Worm (Caenorhabditis elegans): ENCODE measurements around the gene W02B3.3.

The W02B3.3 gene

ce11 chrIII:650539-650938 lies 17.7 kb downstream of the W02B3.3 start:
- TF ChIP-seq unc-42 (tag; optimal IDR thresholded peaks at IDR 0.05): no peak

- no peak for TF ChIP-seq fax-1 (tag; optimal IDR thresholded peaks at IDR 0.05)
- no peak for TF ChIP-seq ref-2 (tag; optimal IDR thresholded peaks at IDR 0.05)
- no peak for TF ChIP-seq T23F11.4 (GFP tag; optimal IDR thresholded peaks at IDR 0.05)
- no peak for TF ChIP-seq ceh-2 (tag; optimal IDR thresholded peaks at IDR 0.05)
- TF ChIP-seq sox-4 (tag; optimal IDR thresholded peaks at IDR 0.05): no peak
- no peak for TF ChIP-seq F13H6.1 (tag; optimal IDR thresholded peaks at IDR 0.05)
- TF ChIP-seq pqm-1 (tag; optimal IDR thresholded peaks at IDR 0.05): no peak
- no peak for TF ChIP-seq eyg-1 (tag; optimal IDR thresholded peaks at IDR 0.05)
- no peak for TF ChIP-seq ceh-22 (tag; optimal IDR thresholded peaks at IDR 0.05)
- no peak for TF ChIP-seq ceh-18 (tag; optimal IDR thresholded peaks at IDR 0.05)
These were observed 18.3 kb downstream of the W02B3.3 start for ce11 chrIII:649935-650334.

DNA sequence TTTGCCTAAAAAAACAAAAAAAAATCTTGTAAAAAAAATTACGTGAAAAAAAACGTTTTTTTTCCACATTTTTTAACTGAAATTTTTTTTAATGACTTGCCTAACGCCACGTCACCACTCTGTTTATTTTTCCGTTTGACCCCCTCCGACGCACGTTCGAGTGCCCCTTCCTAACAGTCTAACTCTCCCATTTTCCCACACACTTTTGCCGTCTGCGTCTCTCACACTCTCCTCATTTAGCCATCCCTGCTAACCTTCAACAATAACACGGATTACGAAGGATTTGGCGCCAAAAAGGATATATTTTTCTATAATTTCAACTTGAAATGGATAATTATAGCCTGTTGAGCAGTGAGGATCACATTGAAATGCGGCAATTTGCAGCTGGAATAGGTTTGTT lies 21.0 kb downstream of the W02B3.3 start:
- TF ChIP-seq tbx-2 (tag; optimal IDR thresholded peaks at IDR 0.05) (peak; percentile 22), ttx-3 (tag; optimal IDR thresholded peaks at IDR 0.05) (no peak), sdc-2 (tag; optimal IDR thresholded peaks at IDR 0.05) (no peak), K02D7.2 (tag; optimal IDR thresholded peaks at IDR 0.05) (no peak), hlh-6 (tag; optimal IDR thresholded peaks at IDR 0.05) (no peak), pros-1 (tag; optimal IDR thresholded peaks at IDR 0.05) (no peak), ceh-30 (tag; optimal IDR thresholded peaks at IDR 0.05) (no peak), ceh-34 (tag; optimal IDR thresholded peaks at IDR 0.05) (peak; percentile 2), ceh-31 (tag; optimal IDR thresholded peaks at IDR 0.05) (peak; percentile 5), ceh-48 (tag; optimal IDR thresholded peaks at IDR 0.05) (no peak), fkh-10 (GFP tag; optimal IDR thresholded peaks at IDR 0.05) (no peak), eyg-1 (tag; optimal IDR thresholded peaks at IDR 0.05) (peak; percentile 5)

DNA sequence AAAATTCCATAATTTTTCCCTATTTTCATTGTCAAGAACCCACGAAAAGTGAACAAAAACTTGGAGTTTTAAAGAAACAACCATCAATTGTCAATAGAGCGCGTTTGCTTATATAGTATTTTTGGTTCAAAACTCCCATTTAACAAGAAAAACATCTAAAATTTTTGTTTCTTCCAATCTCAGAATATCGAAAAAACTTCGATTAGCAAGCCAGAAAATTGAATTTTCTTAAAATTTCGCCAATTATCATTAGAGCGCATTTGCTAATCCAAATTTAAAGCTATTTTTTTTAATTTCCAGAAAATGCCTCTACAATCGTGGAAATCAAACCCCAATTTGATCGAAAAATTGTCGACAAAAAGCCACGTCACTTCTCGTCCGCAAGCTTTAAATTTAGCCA lies 21.8 kb downstream of the W02B3.3 start, which contains the start of gene orai-1:
Gene orai-1, plus strand, starts transcription at position 301 of the 400 bp plus-strand sequence.
- TF ChIP-seq mec-3 (tag; optimal IDR thresholded peaks at IDR 0.05; ENCODE audit: borderline replicate concordance) (no peak), C08G9.2 (tag; optimal IDR thresholded peaks at IDR 0.05) (no peak), unc-42 (tag; optimal IDR thresholded peaks at IDR 0.05) (no peak), ttx-3 (tag; optimal IDR thresholded peaks at IDR 0.05) (no peak), pha-2 (tag; optimal IDR thresholded peaks at IDR 0.05) (no peak), pros-1 (tag; optimal IDR thresholded peaks at IDR 0.05) (no peak), npax-4 (tag; optimal IDR thresholded peaks at IDR 0.05) (no peak), nfya-1 (tag; optimal IDR thresholded peaks at IDR 0.05) (no peak), ref-2 (tag; optimal IDR thresholded peaks at IDR 0.05) (no peak), F13H6.1 (tag; optimal IDR thresholded peaks at IDR 0.05) (no peak), ztf-16 (tag; optimal IDR thresholded peaks at IDR 0.05) (no peak), lim-6 (tag; optimal IDR thresholded peaks at IDR 0.05) (no peak), dmd-4 (tag; optimal IDR thresholded peaks at IDR 0.05; ENCODE audit: borderline replicate concordance) (no peak), hlh-15 (tag; optimal IDR thresholded peaks at IDR 0.05) (no peak), ceh-14 (tag; optimal IDR thresholded peaks at IDR 0.05) (no peak), ceh-34 (tag; optimal IDR thresholded peaks at IDR 0.05) (no peak)

DNA sequence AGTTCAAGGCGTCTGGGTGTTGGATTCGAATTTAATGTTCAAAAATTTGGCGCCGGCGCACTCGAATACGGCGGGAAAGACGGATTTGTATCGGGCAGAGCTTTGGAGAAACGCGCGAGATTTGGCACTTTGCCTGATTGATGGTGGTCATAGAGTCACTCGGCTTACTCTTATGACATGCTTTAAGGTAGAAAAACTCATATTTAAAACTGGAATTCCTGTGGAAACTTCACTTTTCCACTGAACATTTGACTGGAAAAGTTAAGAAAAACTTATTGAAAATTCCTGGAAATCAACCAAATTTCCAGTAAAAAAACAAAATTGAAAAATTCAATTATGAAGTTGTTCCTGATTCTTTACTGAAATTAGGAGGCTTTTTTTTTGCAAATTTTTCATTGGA lies 23.6 kb downstream of the W02B3.3 start:
- TF ChIP-seq ceh-31 (tag; optimal IDR thresholded peaks at IDR 0.05) (no peak), fkh-10 (GFP tag; optimal IDR thresholded peaks at IDR 0.05) (no peak), mec-3 (tag; optimal IDR thresholded peaks at IDR 0.05; ENCODE audit: borderline replicate concordance) (no peak), ceh-24 (tag; optimal IDR thresholded peaks at IDR 0.05) (no peak), C38D4.7 (GFP tag; optimal IDR thresholded peaks at IDR 0.05) (no peak), C08G9.2 (tag; optimal IDR thresholded peaks at IDR 0.05) (no peak), pqm-1 (tag; optimal IDR thresholded peaks at IDR 0.05) (no peak), hlh-15 (tag; optimal IDR thresholded peaks at IDR 0.05) (no peak), ceh-6 (GFP tag; optimal IDR thresholded peaks at IDR 0.05) (no peak), unc-42 (tag; optimal IDR thresholded peaks at IDR 0.05) (no peak), zip-5 (tag; optimal IDR thresholded peaks at IDR 0.05) (no peak), pat-9 (tag; optimal IDR thresholded peaks at IDR 0.05) (no peak), ets-4 (tag; optimal IDR thresholded peaks at IDR 0.05) (no peak), hlh-8 (tag; optimal IDR thresholded peaks at IDR 0.05) (no peak), lin-11 (tag; optimal IDR thresholded peaks at IDR 0.05) (no peak), tbx-7 (tag; optimal IDR thresholded peaks at IDR 0.05) (no peak), ahr-1 (tag; optimal IDR thresholded peaks at IDR 0.05) (no peak), unc-55 (GFP tag; optimal IDR thresholded peaks at IDR 0.05) (no peak), K09A11.1 (tag; optimal IDR thresholded peaks at IDR 0.05; ENCODE audit: insufficient read depth) (no peak), ama-1 (optimal IDR thresholded peaks at IDR 0.05) (no peak)
